Fruit fly (Drosophila melanogaster): ENCODE data around the gene ND-75.

Gene ND-75

DNA sequence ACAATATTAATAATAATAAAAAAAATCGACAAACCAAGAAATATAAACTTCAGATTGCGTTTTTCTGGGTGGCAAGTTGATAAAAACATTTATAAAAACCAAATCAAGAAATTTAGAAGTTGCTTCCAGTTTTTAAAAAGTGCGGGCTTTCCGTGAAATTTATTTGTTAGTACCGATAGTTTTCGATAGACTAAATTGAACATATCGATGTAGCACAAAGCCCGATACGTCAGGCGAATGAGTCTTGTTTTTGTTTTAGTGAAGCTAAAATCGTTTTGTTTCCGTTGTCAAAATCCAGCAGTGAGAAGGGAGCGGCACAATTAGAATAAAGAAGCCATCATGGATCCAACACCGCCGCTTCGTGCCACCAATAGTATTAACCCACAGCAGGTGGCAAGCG is 11.1 kb downstream of the ND-75 start, which contains the start of gene CG2147:
TSS of gene CG2147 (plus strand) at position 254 of the 400 bp plus-strand sequence.
- TF ChIP-seq GATAd (GFP tag; optimal IDR thresholded peaks at IDR 0.05) (no peak), sage (GFP tag; optimal IDR thresholded peaks at IDR 0.05) (peak; percentile 37)

DNA sequence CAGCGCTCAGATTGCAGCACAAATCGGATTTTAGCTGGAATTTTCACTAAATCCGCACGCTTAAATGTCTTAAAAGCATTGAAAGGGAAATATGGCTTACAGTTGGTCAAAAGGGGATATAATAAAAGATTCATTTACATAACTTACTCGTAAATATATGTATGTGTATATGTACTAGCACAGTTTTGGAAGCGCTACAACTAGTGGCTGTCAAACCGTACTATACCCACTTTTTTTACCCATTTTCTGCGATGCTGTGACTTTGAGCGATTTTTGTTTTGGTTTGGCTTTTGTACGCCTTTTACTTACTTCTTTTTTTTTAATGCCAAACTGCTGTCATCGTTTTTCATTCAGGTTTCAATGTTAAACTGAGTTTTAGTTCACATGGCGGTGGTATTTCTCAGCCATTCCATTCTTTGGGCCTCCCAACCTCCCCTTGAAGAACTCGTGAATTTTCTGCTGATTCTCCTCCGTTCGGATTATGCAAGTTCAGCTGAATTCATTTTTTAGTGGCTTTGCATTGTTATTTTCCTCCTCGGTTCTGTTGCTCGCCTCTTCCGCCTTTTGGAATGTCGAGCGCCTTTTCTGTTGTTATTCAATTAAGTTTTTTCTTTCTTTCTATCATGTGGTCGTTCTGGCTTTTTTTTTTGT is 17.4 kb downstream of the ND-75 start:
- TF ChIP-seq br (GFP tag; optimal IDR thresholded peaks at IDR 0.05) (no peak), CG32264 (GFP tag; optimal IDR thresholded peaks at IDR 0.05) (no peak), woc (GFP tag; optimal IDR thresholded peaks at IDR 0.05) (no peak), Myc (optimal IDR thresholded peaks at IDR 0.05) (no peak), usp (GFP tag; optimal IDR thresholded peaks at IDR 0.05) (no peak), GATAd (GFP tag; optimal IDR thresholded peaks at IDR 0.05) (no peak), dmrt93B (GFP tag; optimal IDR thresholded peaks at IDR 0.05) (no peak), Rel (GFP tag; optimal IDR thresholded peaks at IDR 0.05) (no peak), Rel (tag; optimal IDR thresholded peaks at IDR 0.05) (no peak)

DNA sequence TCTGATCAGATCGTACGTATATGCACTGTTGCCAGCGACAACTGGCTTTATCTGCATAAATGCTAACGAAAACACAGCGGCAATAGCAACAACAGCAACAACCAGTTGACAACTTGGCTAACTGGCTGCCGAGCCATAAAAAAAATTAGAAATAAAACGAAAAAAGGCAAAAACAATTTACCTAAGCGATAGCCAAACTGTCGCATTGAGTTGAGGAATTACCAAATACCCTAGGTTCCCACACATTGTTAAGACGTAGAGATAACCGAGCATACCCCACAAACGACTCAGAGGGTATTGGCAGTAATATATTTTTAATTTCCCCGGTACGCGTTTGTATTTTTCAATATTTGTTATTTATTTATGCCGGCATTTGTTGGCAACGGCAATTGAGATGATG is 18.3 kb downstream of the ND-75 start:
- TF ChIP-seq Hr83 (GFP tag; optimal IDR thresholded peaks at IDR 0.05; ENCODE audit: poor library complexity, severe bottlenecking), result peak; percentile 20
- peak; percentile 44 for TF ChIP-seq OdsH (GFP tag; optimal IDR thresholded peaks at IDR 0.05)
- no peak for TF ChIP-seq dsf (GFP tag; optimal IDR thresholded peaks at IDR 0.05; ENCODE audit: borderline replicate concordance)
- TF ChIP-seq HLH106 (tag; optimal IDR thresholded peaks at IDR 0.05), result peak; percentile 31
- peak; percentile 42 for TF ChIP-seq Sp1 (GFP tag; optimal IDR thresholded peaks at IDR 0.05)
- TF ChIP-seq dl (GFP tag; optimal IDR thresholded peaks at IDR 0.05; ENCODE audit: insufficient read depth in 1 of 2, partially characterized antibody in 2 of 2), result no peak
- peak; percentile 71 for TF ChIP-seq Hnf4 (GFP tag; optimal IDR thresholded peaks at IDR 0.05)
- peak; percentile 39 for TF ChIP-seq woc (GFP tag; optimal IDR thresholded peaks at IDR 0.05)
- TF ChIP-seq Dif (GFP tag; optimal IDR thresholded peaks at IDR 0.05; ENCODE audit: partially characterized antibody), result no peak
- TF ChIP-seq CG32264 (GFP tag; optimal IDR thresholded peaks at IDR 0.05), result peak; percentile 15
- peak; percentile 18 for TF ChIP-seq psq (GFP tag; optimal IDR thresholded peaks at IDR 0.05)
- no peak for TF ChIP-seq Abd-B (GFP tag; optimal IDR thresholded peaks at IDR 0.05)
- TF ChIP-seq Jra (GFP tag; optimal IDR thresholded peaks at IDR 0.05), result no peak
- no peak for TF ChIP-seq usp (GFP tag; optimal IDR thresholded peaks at IDR 0.05)
- peak; percentile 63 for TF ChIP-seq ey (GFP tag; optimal IDR thresholded peaks at IDR 0.05)
- TF ChIP-seq Dfd (GFP tag; optimal IDR thresholded peaks at IDR 0.05), result no peak
- TF ChIP-seq Vsx2 (GFP tag; optimal IDR thresholded peaks at IDR 0.05; ENCODE audit: partially characterized antibody), result no peak
- peak; percentile 70 for TF ChIP-seq rgr (GFP tag; optimal IDR thresholded peaks at IDR 0.05)
- peak; percentile 75 for TF ChIP-seq fru (GFP tag; optimal IDR thresholded peaks at IDR 0.05)
- TF ChIP-seq N (GFP tag; optimal IDR thresholded peaks at IDR 0.05), result no peak
- TF ChIP-seq sv (GFP tag; optimal IDR thresholded peaks at IDR 0.05), result peak; percentile 20
- TF ChIP-seq dmrt93B (GFP tag; optimal IDR thresholded peaks at IDR 0.05), result no peak
- peak in 1 of 2 experiments; percentile 76 for TF ChIP-seq foxo (GFP tag; optimal IDR thresholded peaks at IDR 0.05)
- peak; percentile 72 for TF ChIP-seq h (GFP tag; optimal IDR thresholded peaks at IDR 0.05)
- TF ChIP-seq br (GFP tag; optimal IDR thresholded peaks at IDR 0.05), result peak; percentile 57
- TF ChIP-seq Rel (GFP tag; optimal IDR thresholded peaks at IDR 0.05), result no peak
- peak; percentile 24 for TF ChIP-seq Rel (tag; optimal IDR thresholded peaks at IDR 0.05)

DNA sequence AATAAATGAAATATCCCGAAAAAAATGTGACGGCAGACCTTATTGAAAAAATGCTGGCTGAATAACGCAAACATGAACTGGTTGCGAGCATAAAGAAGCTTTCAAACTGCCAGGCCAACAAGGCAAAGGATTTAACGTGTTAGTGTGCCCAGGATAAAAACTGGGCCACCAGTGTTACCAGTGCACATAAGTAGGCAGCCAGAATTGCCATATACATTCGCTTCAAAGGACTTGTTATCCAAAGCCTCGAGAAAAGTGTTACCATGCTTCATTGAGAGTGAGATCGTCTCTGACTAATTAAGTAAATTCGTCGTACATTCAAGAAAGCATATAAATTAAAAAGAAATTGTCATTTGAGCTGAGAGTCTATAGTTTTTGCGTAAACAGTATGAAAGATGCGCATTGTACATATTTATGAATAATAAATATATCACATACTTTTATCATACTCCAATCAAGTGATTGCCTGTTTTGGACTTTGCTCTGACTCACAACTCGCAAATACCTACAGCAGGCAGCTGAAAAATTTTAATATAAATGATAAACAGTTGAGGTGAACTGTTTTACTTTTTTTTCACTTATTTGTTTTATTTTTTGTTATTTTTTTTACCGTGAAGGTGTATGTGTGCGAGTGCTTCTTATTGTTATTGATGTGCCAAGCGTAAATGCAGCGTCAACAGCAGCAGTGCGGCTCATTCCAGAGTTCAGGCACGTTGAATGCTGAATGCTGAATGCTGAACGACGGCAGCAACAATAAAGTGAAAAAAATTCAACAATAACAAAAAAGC is 20.1 kb downstream of the ND-75 start:
- TF ChIP-seq CG9705 (GFP tag; optimal IDR thresholded peaks at IDR 0.05) (peak; percentile 11), Hnf4 (GFP tag; optimal IDR thresholded peaks at IDR 0.05) (peak; percentile 63), sage (GFP tag; optimal IDR thresholded peaks at IDR 0.05) (peak; percentile 43), foxo (GFP tag; optimal IDR thresholded peaks at IDR 0.05) (no peak), Sp1 (GFP tag; optimal IDR thresholded peaks at IDR 0.05) (peak; percentile 72), dmrt93B (GFP tag; optimal IDR thresholded peaks at IDR 0.05) (no peak), rgr (GFP tag; optimal IDR thresholded peaks at IDR 0.05) (peak; percentile 14), Rel (GFP tag; optimal IDR thresholded peaks at IDR 0.05) (peak; percentile 43), Rel (tag; optimal IDR thresholded peaks at IDR 0.05) (peak; percentile 31)

All from whole organism, wandering third instar larva.